Worm (Caenorhabditis elegans): ENCODE data around the gene C36A4.10.
A peak's percentile ranks its signal among the peaks of the same experiment; 100 is the strongest.

Gene C36A4.10

DNA sequence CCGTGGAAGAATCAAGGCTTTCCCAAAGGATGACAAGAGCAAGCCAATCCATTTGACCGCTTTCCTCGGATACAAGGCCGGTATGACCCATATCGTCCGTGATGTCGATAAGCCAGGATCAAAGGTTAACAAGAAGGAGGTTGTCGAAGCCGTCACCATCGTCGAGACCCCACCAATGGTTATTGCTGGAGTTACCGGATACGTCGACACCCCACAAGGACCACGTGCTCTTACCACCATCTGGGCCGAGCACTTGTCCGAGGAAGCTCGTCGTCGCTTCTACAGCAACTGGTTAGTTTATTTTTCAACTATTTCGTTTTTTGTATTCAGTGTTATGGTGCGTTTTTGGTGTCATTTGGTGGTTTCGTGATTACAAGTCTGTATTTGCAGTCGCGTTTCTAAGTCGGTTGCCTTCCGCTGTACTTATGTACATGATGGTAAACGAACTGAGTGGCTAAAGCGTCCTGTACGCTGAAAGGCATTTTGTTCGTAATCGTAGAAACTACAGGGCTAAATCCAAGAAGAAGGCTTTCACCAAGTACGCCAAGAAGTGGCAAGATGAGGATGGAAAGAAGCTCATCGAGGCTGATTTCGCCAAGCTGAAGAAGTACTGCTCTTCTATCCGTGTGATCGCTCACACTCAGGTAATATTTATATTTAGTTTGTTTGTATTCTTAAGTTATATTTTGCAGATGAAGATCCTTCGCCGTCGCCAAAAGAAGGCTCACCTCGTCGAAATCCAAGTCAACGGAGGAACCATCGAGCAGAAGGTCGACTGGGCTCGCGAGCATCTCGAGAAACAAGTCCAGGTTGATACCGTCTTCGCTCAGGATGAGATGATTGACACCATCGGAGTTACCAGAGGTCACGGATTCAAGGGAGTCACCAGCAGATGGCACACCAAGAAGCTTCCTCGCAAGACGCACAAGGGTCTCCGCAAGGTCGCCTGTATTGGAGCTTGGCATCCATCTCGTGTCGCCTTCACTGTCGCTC is 37.0 kb upstream of the C36A4.10 start (continued):
- TF ChIP-seq nhr-28 (tag; optimal IDR thresholded peaks at IDR 0.05) (no peak), dmd-8 (GFP tag; IDR thresholded peaks at IDR 0.05) (no peak; the same call in 1 of the 2 replicates), madf-9 (GFP tag; conservative IDR thresholded peaks at IDR 0.05) (no peak), hmg-1.1 (GFP tag; IDR thresholded peaks at IDR 0.05) (no peak), fos-1 (tag; optimal IDR thresholded peaks at IDR 0.05) (no peak), nhr-237 (tag; optimal IDR thresholded peaks at IDR 0.05) (no peak), Y5F2A.4 (GFP tag; optimal IDR thresholded peaks at IDR 0.05) (no peak)

DNA sequence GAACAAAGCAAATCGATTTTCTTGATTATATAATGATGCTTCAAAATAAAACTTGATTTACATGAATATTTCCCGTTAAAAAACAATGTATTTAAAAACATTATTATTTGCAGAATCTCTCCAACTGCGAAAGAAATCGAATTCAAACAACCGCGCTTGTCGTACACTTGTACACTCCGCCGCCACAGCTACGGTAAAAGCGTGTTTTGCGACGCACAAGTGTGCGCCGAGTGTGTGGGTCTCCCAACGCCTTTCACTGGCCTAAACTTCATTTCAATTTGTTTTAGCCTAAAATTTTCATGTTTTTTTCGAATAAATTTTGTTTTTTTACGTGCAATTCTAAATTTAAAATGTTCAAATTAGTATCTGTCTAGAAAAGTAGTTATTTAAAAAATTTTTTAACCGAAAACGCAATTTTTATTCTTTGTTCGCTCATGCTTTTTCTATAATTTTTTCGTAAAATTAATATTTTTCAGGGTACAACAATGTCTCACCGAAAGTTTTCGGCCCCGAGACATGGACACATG is 36.2 kb upstream of the C36A4.10 start, which contains the start of gene rpl-3:
TSS of gene rpl-3 (plus strand) at position 477 of the 527 bp plus-strand sequence.
- TF ChIP-seq F37D6.2 (tag; optimal IDR thresholded peaks at IDR 0.05) (peak; percentile 98), set-16 (GFP tag; IDR thresholded peaks at IDR 0.05) (peak; percentile 88), nhr-111 (GFP tag; optimal IDR thresholded peaks at IDR 0.05) (peak; percentile 100), dpl-1 (GFP tag; optimal IDR thresholded peaks at IDR 0.05) (peak; percentile 100), saeg-2 (GFP tag; IDR thresholded peaks at IDR 0.05) (peak; percentile 100), ZK546.5 (tag; optimal IDR thresholded peaks at IDR 0.05) (peak in 1 of 2 experiments; percentile 93), aha-1 (tag) (peak; percentile 100), fkh-10 (GFP tag; optimal IDR thresholded peaks at IDR 0.05) (peak; percentile 100), zfp-2 (tag; optimal IDR thresholded peaks at IDR 0.05) (peak; percentile 95), lin-38 (GFP tag; IDR thresholded peaks at IDR 0.05) (peak; percentile 100), egl-43 (GFP tag; IDR thresholded peaks at IDR 0.05) (peak; percentile 100), hlh-11 (tag; optimal IDR thresholded peaks at IDR 0.05) (peak; percentile 100), sdz-12 (GFP tag; optimal IDR thresholded peaks at IDR 0.05) (peak; percentile 100), lin-1 (GFP tag; IDR thresholded peaks at IDR 0.05) (peak; percentile 99), mxl-3 (GFP tag; optimal IDR thresholded peaks at IDR 0.05) (peak; percentile 99), zfp-3 (GFP tag; conservative IDR thresholded peaks at IDR 0.05) (peak; percentile 100), unc-62 (GFP tag; optimal IDR thresholded peaks at IDR 0.05 in 1 of 2) (peak; percentile 71 to 100), unc-62 (tag; optimal IDR thresholded peaks at IDR 0.05) (peak; percentile 98), lsy-2 (tag; optimal IDR thresholded peaks at IDR 0.05) (peak; percentile 100), daf-19 (GFP tag; conservative IDR thresholded peaks at IDR 0.05) (peak; percentile 100), nhr-42 (GFP tag; IDR thresholded peaks at IDR 0.05) (peak; percentile 100), php-3 (GFP tag; IDR thresholded peaks at IDR 0.05) (peak; percentile 100), F26F4.8 (GFP tag; conservative IDR thresholded peaks at IDR 0.05) (peak; percentile 83), madf-9 (GFP tag; conservative IDR thresholded peaks at IDR 0.05) (peak; percentile 100), dve-1 (tag; optimal IDR thresholded peaks at IDR 0.05; ENCODE audit: insufficient read depth) (peak; percentile 100), rbr-2 (tag; optimal IDR thresholded peaks at IDR 0.05) (peak; percentile 100), nhr-10 (tag; optimal IDR thresholded peaks at IDR 0.05) (peak; percentile 100), F44E2.7 (GFP tag; IDR thresholded peaks at IDR 0.05) (peak; percentile 99), ctbp-1 (GFP tag; IDR thresholded peaks at IDR 0.05) (peak; percentile 100), spr-3 (GFP tag; optimal IDR thresholded peaks at IDR 0.05) (peak; percentile 100), zag-1 (tag; optimal IDR thresholded peaks at IDR 0.05) (peak; percentile 96), aly-2 (tag; optimal IDR thresholded peaks at IDR 0.05) (peak; percentile 99), dmd-6 (GFP tag; IDR thresholded peaks at IDR 0.05) (peak; percentile 100), Y48G9A.11 (GFP tag; IDR thresholded peaks at IDR 0.05) (peak; percentile 98), attf-4 (tag; optimal IDR thresholded peaks at IDR 0.05) (peak; percentile 85), nhr-41 (GFP tag; IDR thresholded peaks at IDR 0.05) (peak; percentile 100), skn-1 (tag; optimal IDR thresholded peaks at IDR 0.05) (peak; percentile 100), zip-11 (GFP tag; IDR thresholded peaks at IDR 0.05) (peak; percentile 92), Y5F2A.4 (GFP tag; optimal IDR thresholded peaks at IDR 0.05) (peak; percentile 98), hif-1 (tag; optimal IDR thresholded peaks at IDR 0.05) (peak; percentile 96 to 99), ama-1 (optimal IDR thresholded peaks at IDR 0.05) (peak; percentile 88), lin-15B (tag; optimal IDR thresholded peaks at IDR 0.05) (peak; percentile 99)
